Worm (Caenorhabditis elegans): ENCODE measurements around the gene W03C9.5.
A peak's percentile ranks its signal among the peaks of the same experiment; 100 is the strongest.

W03C9.5 gene

ce11 chrII:11980110-11980509 is 12.8 kb upstream of the W03C9.5 start:
- TF ChIP-seq peb-1 (tag; optimal IDR thresholded peaks at IDR 0.05) (no peak), Y55F3AM.14 (GFP tag; optimal IDR thresholded peaks at IDR 0.05) (no peak), nhr-10 (tag; optimal IDR thresholded peaks at IDR 0.05) (peak; percentile 17), nhr-25 (tag; optimal IDR thresholded peaks at IDR 0.05) (peak; percentile 92), nhr-237 (tag; optimal IDR thresholded peaks at IDR 0.05) (peak; percentile 24), unc-62 (GFP tag; optimal IDR thresholded peaks at IDR 0.05) (no peak), unc-39 (tag; optimal IDR thresholded peaks at IDR 0.05) (no peak), dmd-4 (tag; optimal IDR thresholded peaks at IDR 0.05) (no peak), blmp-1 (tag; optimal IDR thresholded peaks at IDR 0.05; ENCODE audit: insufficient read depth) (peak; percentile 71), elt-1 (tag; optimal IDR thresholded peaks at IDR 0.05) (no peak), ceh-82 (tag; optimal IDR thresholded peaks at IDR 0.05) (peak; percentile 46), F13H6.1 (tag; optimal IDR thresholded peaks at IDR 0.05) (peak; percentile 85), lin-13 (GFP tag; optimal IDR thresholded peaks at IDR 0.05) (peak; percentile 93), nhr-77 (tag; optimal IDR thresholded peaks at IDR 0.05) (peak; percentile 80), nhr-23 (tag; optimal IDR thresholded peaks at IDR 0.05) (no peak), sma-9 (GFP tag; optimal IDR thresholded peaks at IDR 0.05) (no peak), sma-9 (tag; optimal IDR thresholded peaks at IDR 0.05) (no peak), nhr-12 (tag; optimal IDR thresholded peaks at IDR 0.05) (no peak), ztf-4 (tag; optimal IDR thresholded peaks at IDR 0.05) (peak; percentile 80), skn-1 (tag; optimal IDR thresholded peaks at IDR 0.05) (no peak), nhr-21 (tag; optimal IDR thresholded peaks at IDR 0.05) (peak; percentile 90), mab-5 (tag; optimal IDR thresholded peaks at IDR 0.05) (peak; percentile 81), lsy-2 (tag; optimal IDR thresholded peaks at IDR 0.05) (peak; percentile 85 to 96), aly-2 (tag; optimal IDR thresholded peaks at IDR 0.05) (no peak), ztf-1 (GFP tag; conservative IDR thresholded peaks at IDR 0.05) (no peak), zag-1 (tag; optimal IDR thresholded peaks at IDR 0.05) (no peak), ZK546.5 (tag; optimal IDR thresholded peaks at IDR 0.05) (peak; percentile 99), R02D3.7 (tag; optimal IDR thresholded peaks at IDR 0.05) (peak; percentile 10), C34F6.9 (tag; optimal IDR thresholded peaks at IDR 0.05) (peak; percentile 89), nhr-129 (tag; optimal IDR thresholded peaks at IDR 0.05) (peak; percentile 41), nhr-11 (tag; optimal IDR thresholded peaks at IDR 0.05) (no peak), unc-55 (GFP tag; optimal IDR thresholded peaks at IDR 0.05) (peak; percentile 89), ceh-16 (tag; optimal IDR thresholded peaks at IDR 0.05) (no peak), mdl-1 (tag; optimal IDR thresholded peaks at IDR 0.05) (peak; percentile 14 to 55), ztf-11 (tag; optimal IDR thresholded peaks at IDR 0.05) (no peak), lin-11 (tag; optimal IDR thresholded peaks at IDR 0.05) (peak; percentile 88), lin-39 (tag; optimal IDR thresholded peaks at IDR 0.05) (no peak), egl-27 (tag; optimal IDR thresholded peaks at IDR 0.05) (peak; percentile 72), alr-1 (tag; optimal IDR thresholded peaks at IDR 0.05) (no peak), sma-3 (GFP tag; optimal IDR thresholded peaks at IDR 0.05) (peak; percentile 97), nhr-6 (tag; optimal IDR thresholded peaks at IDR 0.05) (peak; percentile 93), ama-1 (optimal IDR thresholded peaks at IDR 0.05) (no peak), mbf-1 (tag; optimal IDR thresholded peaks at IDR 0.05) (no peak), elt-3 (tag; optimal IDR thresholded peaks at IDR 0.05) (no peak), fos-1 (tag; optimal IDR thresholded peaks at IDR 0.05) (peak; percentile 80), snpc-4 (tag; optimal IDR thresholded peaks at IDR 0.05) (peak; percentile 58), crh-2 (tag; optimal IDR thresholded peaks at IDR 0.05) (peak; percentile 93), gmeb-1 (tag; optimal IDR thresholded peaks at IDR 0.05) (peak; percentile 85), sem-4 (tag; optimal IDR thresholded peaks at IDR 0.05) (peak; percentile 92)

All from whole organism, L2 larva.